Fruit fly (Drosophila melanogaster): ENCODE results near the gene CG15432.

DNA sequence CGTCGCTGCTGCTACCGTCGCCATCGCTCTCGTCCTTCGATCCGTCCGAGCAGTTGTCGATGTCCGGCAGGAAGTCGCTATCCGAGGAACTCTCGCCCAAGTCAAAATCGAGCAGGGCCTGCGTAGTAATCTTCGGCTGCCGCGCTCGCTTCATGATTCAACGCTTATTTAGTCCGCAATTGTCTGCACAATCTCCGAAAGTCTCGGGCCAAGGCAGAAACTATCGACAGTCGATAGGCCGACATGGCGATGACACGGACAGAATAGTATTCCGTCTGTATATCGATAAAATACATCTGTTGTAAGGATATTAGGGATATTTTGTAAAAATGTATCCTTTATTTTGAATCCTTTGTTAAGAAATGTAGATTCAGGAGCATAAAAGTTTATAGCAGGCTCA is 10.7 kb downstream of the CG15432 start, which contains the start of gene CG15439:
- TF ChIP-seq CG7357 (GFP tag; IDR thresholded peaks at IDR 0.05), result no peak
- no peak for TF ChIP-seq ab (GFP tag; optimal IDR thresholded peaks at IDR 0.05)
- no peak for TF ChIP-seq CG8359 (GFP tag; optimal IDR thresholded peaks at IDR 0.05; ENCODE audit: borderline replicate concordance)
